Fruit fly (Drosophila melanogaster) S2 (cell line): ENCODE results near the gene btv.

Experiments used
- CG8478 ChIP-seq: fragments of >200 bp; optimal IDR thresholded peaks from 2 replicates; lab custom pipeline; 2018
- CTCF ChIP-seq, 2 experiments: fragments of >200 bp; optimal IDR thresholded peaks; 2 replicates each; lab custom pipeline; 2018

- TF ChIP-seq CG8478 (lab: Kevin White, UChicago), result no peak
- TF ChIP-seq CTCF (optimal IDR thresholded peaks at IDR 0.05; lab: Kevin White, UChicago), result no peak
These were observed 60.7 kb downstream of the btv start for dm6 chr2L:17921527-17921926.
